Fruit fly (Drosophila melanogaster): Measurements from ENCODE around the gene RpS5a.

- no peak for TF ChIP-seq dmrt93B (GFP tag; optimal IDR thresholded peaks at IDR 0.05)
- TF ChIP-seq lola (GFP tag; optimal IDR thresholded peaks at IDR 0.05), result no peak
- no peak for TF ChIP-seq brk (GFP tag; optimal IDR thresholded peaks at IDR 0.05)
- TF ChIP-seq br (GFP tag; optimal IDR thresholded peaks at IDR 0.05), result no peak
- TF ChIP-seq Hnf4 (GFP tag; optimal IDR thresholded peaks at IDR 0.05), result no peak
- TF ChIP-seq sv (GFP tag; optimal IDR thresholded peaks at IDR 0.05), result no peak
- no peak for TF ChIP-seq Hr78 (GFP tag; optimal IDR thresholded peaks at IDR 0.05)
Observed at dm6 chrX:17150660-17151059, 2.6 kb upstream of the RpS5a start.
